Fruit fly (Drosophila melanogaster) whole organism, pupa: ENCODE data around the gene CG15820.

Source experiments
- CG10348 ChIP-seq: fragments of 200-800 bp; sonication (Bioruptor generic); IDR thresholded peaks from 2 replicates; pipeline ENCODE4 v1.3.6; 2022; ENCODE audit warnings: missing biosample characterization, missing genetic modification characterization
- CG12605 ChIP-seq: fragments of 200-800 bp; sonication (Bioruptor generic); IDR thresholded peaks from 2 replicates; pipeline ENCODE4 v1.3.6; 2022; ENCODE audit warnings: missing biosample characterization, missing genetic modification characterization
- CG13204 ChIP-seq: fragments of 200-800 bp; sonication (Bioruptor generic); optimal IDR thresholded peaks from 2 replicates; lab custom pipeline; 2018; ENCODE audit warnings: missing biosample characterization, mild to moderate bottlenecking, missing genetic modification characterization, moderate library complexity
- CG14655 ChIP-seq: fragments of 200-800 bp; sonication (Bioruptor generic); optimal IDR thresholded peaks from 3 replicates; lab custom pipeline; 2017; ENCODE audit warnings: mild to moderate bottlenecking, missing biosample characterization, missing genetic modification reagents, missing genetic modification characterization
- CG15710 ChIP-seq: fragments of 200-800 bp; sonication (Bioruptor generic); optimal IDR thresholded peaks from 2 replicates; lab custom pipeline; 2018; ENCODE audit warnings: missing biosample characterization, mild to moderate bottlenecking, missing genetic modification characterization, moderate library complexity
- CG17806 ChIP-seq: fragments of 200-800 bp; sonication (Bioruptor generic); optimal IDR thresholded peaks from 2 replicates; lab custom pipeline; 2018; ENCODE audit warnings: missing biosample characterization, mild to moderate bottlenecking, missing genetic modification characterization, moderate library complexity
- CG32121 ChIP-seq: fragments of 200-800 bp; sonication (Bioruptor generic); IDR thresholded peaks from 2 replicates; pipeline ENCODE4 v1.3.6; 2022; ENCODE audit warnings: missing biosample characterization, missing genetic modification characterization
- CG34367 ChIP-seq: fragments of 200-800 bp; sonication (Bioruptor generic); optimal IDR thresholded peaks from 2 replicates; lab custom pipeline; 2018; ENCODE audit warnings: missing biosample characterization, mild to moderate bottlenecking, missing genetic modification characterization
- CG4496 ChIP-seq: fragments of 200-800 bp; sonication (Bioruptor generic); IDR thresholded peaks from 3 replicates; pipeline ENCODE4 v1.3.6; 2022; ENCODE audit warnings: missing biosample characterization, missing genetic modification characterization
- CG8159 ChIP-seq: fragments of 200-800 bp; sonication (Bioruptor generic); optimal IDR thresholded peaks from 3 replicates; lab custom pipeline; 2018; ENCODE audit warnings: missing biosample characterization, mild to moderate bottlenecking, missing genetic modification characterization, moderate library complexity
- CG8301 ChIP-seq: fragments of 200-800 bp; sonication (Bioruptor generic); optimal IDR thresholded peaks from 2 replicates; lab custom pipeline; 2018; ENCODE audit warnings: missing biosample characterization, mild to moderate bottlenecking, missing genetic modification characterization
- CG9948 ChIP-seq: fragments of 200-800 bp; sonication (Bioruptor generic); optimal IDR thresholded peaks from 2 replicates; lab custom pipeline; 2018; ENCODE audit warnings: missing biosample characterization, mild to moderate bottlenecking, missing genetic modification characterization, moderate library complexity
- D1 ChIP-seq: fragments of 200-800 bp; sonication (Bioruptor generic); optimal IDR thresholded peaks from 2 replicates; lab custom pipeline; 2018; ENCODE audit warnings: missing biosample characterization, mild to moderate bottlenecking, missing genetic modification characterization, moderate library complexity
- Ets98B ChIP-seq: fragments of 200-800 bp; sonication (Bioruptor generic); IDR thresholded peaks from 2 replicates; pipeline ENCODE4 v1.3.6; 2022; ENCODE audit warnings: missing biosample characterization, missing genetic modification characterization
- Pif1A ChIP-seq: fragments of 200-800 bp; sonication (Bioruptor generic); optimal IDR thresholded peaks from 3 replicates; lab custom pipeline; 2016; ENCODE audit warnings: missing biosample characterization, missing genetic modification characterization
- Pif1B ChIP-seq: fragments of 200-800 bp; sonication (Bioruptor generic); optimal IDR thresholded peaks from 3 replicates; lab custom pipeline; 2016; ENCODE audit warnings: missing biosample characterization, missing genetic modification characterization
- Snoo ChIP-seq: fragments of 200-800 bp; sonication (Bioruptor generic); optimal IDR thresholded peaks from 3 replicates; lab custom pipeline; 2017; ENCODE audit warnings: missing biosample characterization, mild to moderate bottlenecking, missing genetic modification characterization, inconsistent platforms
- fd96Ca ChIP-seq: fragments of 200-800 bp; sonication (Bioruptor generic); IDR thresholded peaks from 3 replicates; pipeline ENCODE4 v1.3.6; 2022; ENCODE audit warnings: missing biosample characterization, missing genetic modification characterization
- gl ChIP-seq: fragments of 200-800 bp; sonication (Bioruptor generic); optimal IDR thresholded peaks from 2 replicates; lab custom pipeline; 2018; ENCODE audit warnings: missing biosample characterization, mild to moderate bottlenecking, missing genetic modification characterization
- rn ChIP-seq: fragments of 200-800 bp; sonication (Bioruptor generic); IDR thresholded peaks from 2 replicates; pipeline ENCODE4 v1.3.6; 2022; ENCODE audit warnings: missing biosample characterization, missing genetic modification characterization

The CG15820 gene

DNA sequence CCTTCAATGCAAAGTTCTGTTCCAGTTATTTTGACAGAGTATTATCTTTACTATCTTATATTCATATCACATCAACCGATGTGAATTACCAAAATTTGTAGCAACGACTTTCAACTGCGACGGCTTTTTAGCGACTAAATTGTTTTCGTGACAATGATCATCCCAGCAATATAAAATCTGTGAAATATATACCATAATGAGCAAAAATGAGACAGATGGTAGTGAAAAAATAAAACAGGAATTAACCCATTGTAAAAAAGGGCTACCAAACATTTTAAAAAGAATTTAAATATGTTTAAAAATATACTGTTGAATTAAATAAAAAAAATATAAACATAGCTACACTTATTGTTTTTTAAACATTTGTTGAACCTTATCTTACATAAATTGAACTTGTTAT is at the start of gene CG15820:
TSS of gene CG15820 (minus strand) at position 101 of the 400 bp plus-strand sequence.
- TF ChIP-seq CG12605 (GFP tag; lab: Robert Waterston, UW) (no peak), CG8301 (tag; lab: Kevin White, UChicago) (no peak), Pif1A (no peak), CG10348 (no peak), fd96Ca (no peak), CG14655 (GFP tag; lab: Kevin White, UChicago) (no peak), rn (no peak), CG8159 (tag; lab: Kevin White, UChicago) (no peak), Ets98B (GFP tag; lab: Robert Waterston, UW) (no peak), CG4496 (GFP tag; lab: Robert Waterston, UW) (no peak), D1 (tag; lab: Kevin White, UChicago) (no peak), CG9948 (tag; lab: Kevin White, UChicago) (no peak), gl (tag; lab: Kevin White, UChicago) (no peak), CG17806 (no peak), CG15710 (tag; lab: Kevin White, UChicago) (no peak), CG32121 (GFP tag; lab: Robert Waterston, UW) (no peak), Pif1B (GFP tag; lab: Kevin White, UChicago) (no peak)

DNA sequence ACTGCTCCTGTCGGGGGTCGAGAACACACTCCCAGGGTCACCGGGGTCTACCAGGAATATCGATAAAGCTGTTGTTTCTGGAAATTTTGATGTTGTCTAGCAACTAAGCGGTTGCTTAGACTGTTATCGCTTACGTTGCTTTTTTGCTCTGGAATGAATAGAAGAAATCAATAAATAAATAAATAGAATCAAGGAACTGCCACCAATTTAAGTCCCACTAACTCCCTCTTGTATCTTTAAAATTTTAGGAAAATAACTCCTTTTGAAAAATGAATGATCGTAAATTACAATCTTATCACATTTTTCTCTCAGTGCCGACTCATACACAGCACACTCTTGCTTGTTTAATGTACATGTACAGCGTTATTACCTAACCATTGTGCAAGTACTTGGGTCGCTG is 38.3 kb upstream of the CG15820 start, which contains the start of gene CG15878:
TSS of gene CG15878 (minus strand) at position 101 of the 400 bp plus-strand sequence.
- TF ChIP-seq CG10348 (no peak), CG17806 (no peak), Ets98B (GFP tag; lab: Robert Waterston, UW) (no peak), CG9948 (tag; lab: Kevin White, UChicago) (no peak)
- TF ChIP-seq, all 21 proteins: peak for 0

DNA sequence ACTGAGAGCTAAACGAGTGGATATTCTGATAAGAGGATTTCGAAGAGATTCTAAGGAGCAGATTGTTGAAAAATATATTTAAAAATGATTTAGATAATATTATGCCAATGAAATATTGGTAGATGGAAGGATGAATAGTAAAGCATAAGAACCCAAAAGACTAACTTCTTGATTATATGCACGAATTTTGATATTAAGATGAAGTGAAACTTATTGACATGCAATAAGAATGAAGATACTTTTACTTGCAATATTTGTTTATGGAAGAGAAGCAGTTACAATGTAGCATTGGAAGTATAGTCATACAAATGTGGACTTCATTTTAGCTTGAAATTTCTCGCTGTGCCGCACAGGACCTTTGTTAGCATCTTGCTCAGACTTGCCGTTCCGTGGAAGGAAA is 22.6 kb upstream of the CG15820 start, which contains the start of gene CG8960:
TSS of gene CG8960 (plus strand) at position 301 of the 400 bp plus-strand sequence.
- TF ChIP-seq CG15710 (tag; lab: Kevin White, UChicago): no peak

DNA sequence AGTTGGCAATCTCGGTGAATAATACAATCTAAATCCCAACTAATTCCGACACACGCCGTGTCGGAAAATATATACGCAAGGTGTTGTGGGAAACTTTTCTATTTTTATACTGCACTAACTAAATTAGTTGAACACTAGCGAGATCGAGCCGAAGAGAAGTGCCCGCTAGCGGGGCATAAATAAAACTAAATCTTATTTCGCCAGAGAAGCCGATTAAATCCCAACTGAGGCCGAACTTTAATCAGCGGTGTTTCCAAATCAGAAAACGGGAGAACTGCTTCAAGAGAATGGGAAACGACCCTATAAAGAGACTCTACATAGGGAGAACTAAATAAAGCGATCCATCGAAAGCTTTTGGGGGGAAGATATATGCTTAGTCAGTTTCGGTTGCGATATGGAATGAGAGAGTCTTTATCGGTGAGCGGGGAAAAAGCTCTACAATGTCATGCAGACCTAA is 17.9 kb upstream of the CG15820 start, which contains the start of gene CG5707:
TSS of gene CG5707 (minus strand) at position 228 of the 457 bp plus-strand sequence.
- TF ChIP-seq gl (tag; lab: Kevin White, UChicago): no peak
- no peak for TF ChIP-seq Pif1A
- TF ChIP-seq D1 (tag; lab: Kevin White, UChicago): no peak
- no peak for TF ChIP-seq Pif1B (GFP tag; lab: Kevin White, UChicago)
- no peak for TF ChIP-seq CG13204 (GFP tag; lab: Kevin White, UChicago)
- no peak for TF ChIP-seq CG10348
- TF ChIP-seq rn: no peak
- TF ChIP-seq CG4496 (GFP tag; lab: Robert Waterston, UW): no peak
- no peak for TF ChIP-seq CG8159 (tag; lab: Kevin White, UChicago)
- TF ChIP-seq CG8301 (tag; lab: Kevin White, UChicago): no peak
- no peak for TF ChIP-seq Snoo (tag; lab: Kevin White, UChicago)
- TF ChIP-seq CG14655 (GFP tag; lab: Kevin White, UChicago): no peak
- TF ChIP-seq CG9948 (tag; lab: Kevin White, UChicago): no peak
- TF ChIP-seq, all 21 proteins: peak for 0

DNA sequence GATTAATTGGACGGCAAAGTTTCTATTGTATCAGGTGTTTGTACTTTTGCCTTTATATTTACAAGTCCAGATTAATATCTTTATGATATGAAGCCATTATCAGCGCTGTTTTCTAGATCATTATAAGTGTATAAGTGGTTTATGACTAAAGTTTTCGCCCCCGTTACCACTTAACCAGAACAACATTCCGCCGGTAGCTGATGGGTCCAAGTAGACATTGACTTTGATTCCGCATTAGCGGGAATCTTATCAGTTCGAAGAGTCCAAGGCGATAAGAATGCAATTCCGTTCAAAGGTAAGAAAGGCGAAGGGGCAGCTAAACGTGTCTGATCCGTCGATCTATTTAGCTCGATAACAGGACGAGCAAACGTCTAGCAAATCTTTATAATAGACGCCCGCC is 17.4 kb upstream of the CG15820 start:
- TF ChIP-seq gl (tag; lab: Kevin White, UChicago) (no peak), CG9948 (tag; lab: Kevin White, UChicago) (no peak), Ets98B (GFP tag; lab: Robert Waterston, UW) (no peak), CG12605 (GFP tag; lab: Robert Waterston, UW) (no peak), CG4496 (GFP tag; lab: Robert Waterston, UW) (no peak), Snoo (tag; lab: Kevin White, UChicago) (no peak), CG14655 (GFP tag; lab: Kevin White, UChicago) (no peak), CG8301 (tag; lab: Kevin White, UChicago) (no peak), CG15710 (tag; lab: Kevin White, UChicago) (no peak), D1 (tag; lab: Kevin White, UChicago) (no peak)

DNA sequence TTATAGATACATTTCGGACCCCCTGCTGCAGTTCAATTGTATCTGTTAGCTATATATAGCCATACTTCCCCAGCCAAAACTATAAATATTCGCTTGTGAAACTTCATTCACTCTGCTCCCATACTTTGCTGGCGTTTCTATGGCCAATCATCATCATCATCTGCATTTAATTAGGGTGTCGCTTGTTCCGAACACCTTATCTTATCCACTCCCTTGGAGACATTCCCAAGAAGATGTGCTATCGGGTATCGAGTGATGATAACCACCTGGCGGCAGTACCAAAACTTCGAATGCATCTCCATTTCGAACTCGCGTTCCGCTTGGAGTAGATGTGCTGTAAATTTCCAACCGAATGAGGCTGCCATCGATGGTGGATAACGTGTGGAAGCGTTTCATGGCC is 11.5 kb upstream of the CG15820 start, which contains the start of gene CG13810:
TSS of gene CG13810 (plus strand) at position 301 of the 400 bp plus-strand sequence.
- TF ChIP-seq CG10348: no peak
- TF ChIP-seq, all 21 proteins: peak for 0

DNA sequence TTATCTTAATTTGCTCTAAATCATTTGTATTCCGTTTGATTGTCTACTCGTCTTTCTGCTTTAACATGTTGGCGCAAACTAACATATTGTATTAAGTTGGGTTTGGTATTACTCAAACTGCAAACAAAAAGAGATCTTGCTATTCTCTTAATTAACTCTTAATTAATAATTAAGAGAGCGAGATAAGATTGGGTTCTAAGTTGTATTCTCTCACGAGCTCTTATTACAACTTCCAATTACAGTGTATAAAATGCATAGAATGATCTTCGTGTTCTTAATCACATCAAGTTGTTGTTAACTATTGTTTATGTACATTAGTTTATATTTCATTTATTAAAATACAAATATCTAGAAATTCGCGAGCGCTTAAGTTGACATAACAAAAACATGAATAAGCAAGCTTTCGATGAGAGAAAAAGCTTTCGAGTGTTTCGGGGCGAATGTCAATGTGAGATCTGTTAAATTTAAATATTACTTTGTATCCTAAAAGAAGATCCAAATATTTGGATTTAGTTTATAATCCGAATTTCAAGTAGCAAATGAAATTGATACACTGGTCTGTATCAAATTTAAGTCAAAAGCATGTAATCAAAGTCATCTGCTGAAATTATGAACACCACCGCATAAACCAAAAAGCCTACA is 3.1 kb downstream of the CG15820 start, which contains the start of gene CG5704:
TSS of gene CG5704 (minus strand) at position 87 of the 642 bp plus-strand sequence.
- TF ChIP-seq D1 (tag; lab: Kevin White, UChicago) (no peak), CG12605 (GFP tag; lab: Robert Waterston, UW) (no peak), CG4496 (GFP tag; lab: Robert Waterston, UW) (no peak), CG8159 (tag; lab: Kevin White, UChicago) (no peak), CG14655 (GFP tag; lab: Kevin White, UChicago) (no peak), Pif1B (GFP tag; lab: Kevin White, UChicago) (no peak), gl (tag; lab: Kevin White, UChicago) (no peak), Ets98B (GFP tag; lab: Robert Waterston, UW) (no peak), Pif1A (no peak), CG34367 (no peak)
